Fruit fly (Drosophila melanogaster) whole organism: ENCODE measurements around the gene CG32270.

Experiments used
- CG8478 ChIP-seq: fragments of >200 bp; optimal IDR thresholded peaks from 2 replicates; lab custom pipeline; 2018; ENCODE audit warnings: inconsistent platforms
- Dll ChIP-seq: fragments of >200 bp; optimal IDR thresholded peaks from 2 replicates; lab custom pipeline; 2017
- EcR ChIP-seq, 2 experiments: fragments of >200 bp; optimal IDR thresholded peaks; 2 replicates each; lab custom pipeline; 2017; ENCODE audit warnings: missing biosample characterization in 2 of 2, missing genetic modification characterization in 2 of 2, missing genetic modification reagents in 2 of 2
- pan ChIP-seq: fragments of >200 bp; optimal IDR thresholded peaks from 2 replicates; lab custom pipeline; 2017
- psq ChIP-seq: fragments of >200 bp; optimal IDR thresholded peaks from 2 replicates; lab custom pipeline; 2017
- usp ChIP-seq: fragments of >200 bp; optimal IDR thresholded peaks from 2 replicates; lab custom pipeline; 2017; ENCODE audit warnings: missing biosample characterization, missing genetic modification characterization, mixed read lengths

The CG32270 gene

DNA sequence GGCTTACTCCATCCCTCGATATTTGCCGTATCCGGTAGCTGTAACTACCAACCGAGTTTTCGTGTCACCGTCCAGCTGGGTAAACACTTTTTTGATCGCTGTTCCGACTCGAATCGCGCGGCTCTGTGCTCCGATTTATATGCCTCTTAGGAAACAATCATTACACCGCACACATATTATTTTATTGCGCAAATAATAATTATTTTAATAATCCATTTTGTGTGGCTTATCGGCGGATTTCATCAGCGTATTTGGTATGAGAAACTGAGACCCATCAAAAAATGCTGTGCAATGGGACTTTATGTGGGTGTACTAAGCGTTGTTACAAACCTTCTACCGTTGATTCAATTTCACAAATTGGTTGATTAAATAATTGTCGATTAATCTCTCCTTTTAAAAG lies 5.7 kb downstream of the CG32270 start, which contains the start of gene CG32271:
Gene CG32271, minus strand, starts transcription at position 101 of the 400 bp plus-strand sequence.
- TF ChIP-seq Dll (lab: Kevin White, UChicago) (no peak), EcR (GFP tag; optimal IDR thresholded peaks at IDR 0.05; lab: Kevin White, UChicago) (no peak), usp (GFP tag; lab: Kevin White, UChicago) (no peak), pan (lab: Kevin White, UChicago) (no peak), psq (lab: Kevin White, UChicago) (no peak), CG8478 (lab: Kevin White, UChicago) (no peak)

dm6 chr3L:3198447-3199402 lies 10.1 kb downstream of the CG32270 start, which contains the start of the genes CG32276 and gry:
CG32276 (minus strand) TSS chr3L:3199047.
gry (plus strand) TSS chr3L:3199090.
- no peak for TF ChIP-seq EcR (GFP tag; optimal IDR thresholded peaks at IDR 0.05; lab: Kevin White, UChicago)
- TF ChIP-seq Dll (lab: Kevin White, UChicago): no peak
- TF ChIP-seq pan (lab: Kevin White, UChicago): no peak
- TF ChIP-seq usp (GFP tag; lab: Kevin White, UChicago): no peak
- TF ChIP-seq CG8478 (lab: Kevin White, UChicago): no peak
- no peak for TF ChIP-seq psq (lab: Kevin White, UChicago)

- TF ChIP-seq CG8478 (lab: Kevin White, UChicago) (no peak), pan (lab: Kevin White, UChicago) (no peak), Dll (lab: Kevin White, UChicago) (no peak), EcR (GFP tag; optimal IDR thresholded peaks at IDR 0.05; lab: Kevin White, UChicago) (no peak), usp (GFP tag; lab: Kevin White, UChicago) (no peak), psq (lab: Kevin White, UChicago) (no peak)
These were observed 11.3 kb downstream of the CG32270 start, which contains the start of gene CG14966 for dm6 chr3L:3197464-3197863. CG14966 (minus strand) TSS chr3L:3197631.

DNA sequence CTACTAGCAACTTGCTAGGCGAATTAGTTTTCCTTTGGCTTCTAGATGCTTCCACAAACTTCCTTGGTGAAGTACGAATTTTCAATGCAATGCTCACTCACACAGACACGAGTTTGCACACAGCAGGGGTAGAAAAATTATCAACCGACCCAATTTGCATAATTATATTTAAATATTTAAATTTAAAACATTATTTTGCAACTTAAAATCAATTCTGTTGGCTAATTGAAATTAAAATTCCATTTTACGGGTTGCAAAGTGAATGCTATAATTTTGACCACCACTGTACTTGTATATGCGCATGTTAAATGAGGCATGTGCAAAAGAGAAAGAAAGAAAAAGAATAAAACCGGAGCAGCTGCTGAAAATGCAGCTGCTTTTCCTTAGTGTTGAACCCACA lies 14.7 kb downstream of the CG32270 start:
- TF ChIP-seq usp (GFP tag; lab: Kevin White, UChicago) (no peak), Dll (lab: Kevin White, UChicago) (no peak), CG8478 (lab: Kevin White, UChicago) (no peak), EcR (GFP tag; optimal IDR thresholded peaks at IDR 0.05; lab: Kevin White, UChicago) (no peak), psq (lab: Kevin White, UChicago) (no peak), pan (lab: Kevin White, UChicago) (no peak)

DNA sequence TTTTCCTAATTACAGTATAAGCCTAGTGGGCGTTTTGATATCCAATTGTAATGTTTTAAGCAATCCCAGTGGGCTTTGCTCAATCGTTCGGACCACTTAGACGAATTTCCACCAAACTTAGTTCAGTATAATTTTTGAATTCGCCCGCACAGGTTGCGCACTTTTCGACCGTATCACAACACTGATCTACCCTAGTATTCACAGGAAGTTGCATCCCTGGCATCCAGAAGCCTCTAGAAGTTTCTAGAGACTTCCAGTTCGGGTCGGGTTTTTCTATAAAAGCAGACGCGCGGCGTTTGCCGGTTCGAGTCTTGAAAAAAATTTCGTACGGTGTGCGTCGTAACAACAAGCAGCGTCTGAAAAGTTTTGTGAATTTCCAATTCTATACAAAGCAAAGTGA lies 15.9 kb downstream of the CG32270 start, which contains the start of gene Hsp83:
Gene Hsp83, plus strand, starts transcription at position 58 of the 400 bp plus-strand sequence.
- TF ChIP-seq EcR (GFP tag; optimal IDR thresholded peaks at IDR 0.05; lab: Kevin White, UChicago): no peak
- no peak for TF ChIP-seq pan (lab: Kevin White, UChicago)
- no peak for TF ChIP-seq CG8478 (lab: Kevin White, UChicago)

- no peak for TF ChIP-seq Dll (lab: Kevin White, UChicago)
- TF ChIP-seq EcR (GFP tag; optimal IDR thresholded peaks at IDR 0.05; lab: Kevin White, UChicago): no peak
- TF ChIP-seq pan (lab: Kevin White, UChicago): no peak
- no peak for TF ChIP-seq CG8478 (lab: Kevin White, UChicago)
- TF ChIP-seq usp (GFP tag; lab: Kevin White, UChicago): no peak
- no peak for TF ChIP-seq psq (lab: Kevin White, UChicago)
These were observed 16.4 kb downstream of the CG32270 start, which contains the start of gene CG14965 for dm6 chr3L:3192333-3192894. CG14965 (minus strand) TSS chr3L:3192491.

DNA sequence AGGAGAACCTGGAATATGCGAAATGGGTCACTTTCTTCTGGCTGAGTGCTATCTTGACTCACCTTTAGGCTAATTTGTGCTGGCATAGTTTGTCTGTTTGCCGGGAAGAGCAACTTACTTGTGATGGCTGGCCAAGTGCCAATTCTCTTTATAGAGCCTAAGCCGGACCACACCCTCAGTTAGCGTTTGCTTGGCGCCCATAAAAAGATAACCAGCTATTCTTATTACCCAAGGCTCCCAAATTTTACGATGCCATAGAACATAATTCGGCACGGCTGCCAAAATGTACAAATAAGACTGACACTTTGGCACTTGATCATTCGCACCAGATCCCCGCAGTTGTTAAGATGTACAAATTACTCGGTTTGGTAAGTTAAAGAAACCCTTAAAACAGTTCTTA lies 19.1 kb downstream of the CG32270 start, which contains the start of the genes CG42525 and CG14958:
Gene CG42525, minus strand, starts transcription at position 101 of the 400 bp plus-strand sequence.
Gene CG14958, plus strand, starts transcription at position 332 of the 400 bp plus-strand sequence.
- TF ChIP-seq pan (lab: Kevin White, UChicago) (no peak), EcR (GFP tag; optimal IDR thresholded peaks at IDR 0.05; lab: Kevin White, UChicago) (no peak), Dll (lab: Kevin White, UChicago) (no peak), CG8478 (lab: Kevin White, UChicago) (no peak), usp (GFP tag; lab: Kevin White, UChicago) (no peak), psq (lab: Kevin White, UChicago) (no peak)

dm6 chr3L:3187263-3187662 lies 21.5 kb downstream of the CG32270 start, which contains the start of gene CG14957:
CG14957 (plus strand) TSS chr3L:3187563.
- TF ChIP-seq psq (lab: Kevin White, UChicago) (no peak), Dll (lab: Kevin White, UChicago) (no peak), usp (GFP tag; lab: Kevin White, UChicago) (no peak), CG8478 (lab: Kevin White, UChicago) (no peak), EcR (GFP tag; optimal IDR thresholded peaks at IDR 0.05; lab: Kevin White, UChicago) (no peak)

- TF ChIP-seq EcR (GFP tag; optimal IDR thresholded peaks at IDR 0.05; lab: Kevin White, UChicago) (no peak), Dll (lab: Kevin White, UChicago) (no peak)
These were observed 22.4 kb downstream of the CG32270 start, which contains the start of gene CG32284 for dm6 chr3L:3186364-3186763. CG32284 (plus strand) TSS chr3L:3186664.

DNA sequence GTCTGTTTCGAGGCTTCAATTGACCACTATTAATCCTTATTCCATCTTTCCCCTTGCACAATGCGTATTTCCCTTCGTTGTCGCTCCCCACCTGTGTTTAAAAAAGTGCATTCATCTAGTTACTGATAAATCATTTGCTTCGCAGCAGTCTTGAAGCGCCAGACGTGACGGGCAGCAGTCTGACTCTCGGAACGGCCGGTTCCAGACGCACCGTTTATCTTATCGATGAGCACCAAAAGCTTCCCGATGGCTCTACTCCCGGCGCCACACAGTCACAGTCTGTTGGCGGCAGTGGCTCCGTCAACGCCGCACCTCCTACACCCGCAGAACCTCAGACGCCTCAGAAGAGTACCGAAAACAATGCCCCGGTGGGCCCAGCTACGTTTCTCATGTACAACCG lies 24.7 kb downstream of the CG32270 start, which contains the start of gene CG42494:
Gene CG42494, plus strand, starts transcription at position 301 of the 400 bp plus-strand sequence.
- TF ChIP-seq usp (GFP tag; lab: Kevin White, UChicago) (no peak), psq (lab: Kevin White, UChicago) (no peak), Dll (lab: Kevin White, UChicago) (no peak)

DNA sequence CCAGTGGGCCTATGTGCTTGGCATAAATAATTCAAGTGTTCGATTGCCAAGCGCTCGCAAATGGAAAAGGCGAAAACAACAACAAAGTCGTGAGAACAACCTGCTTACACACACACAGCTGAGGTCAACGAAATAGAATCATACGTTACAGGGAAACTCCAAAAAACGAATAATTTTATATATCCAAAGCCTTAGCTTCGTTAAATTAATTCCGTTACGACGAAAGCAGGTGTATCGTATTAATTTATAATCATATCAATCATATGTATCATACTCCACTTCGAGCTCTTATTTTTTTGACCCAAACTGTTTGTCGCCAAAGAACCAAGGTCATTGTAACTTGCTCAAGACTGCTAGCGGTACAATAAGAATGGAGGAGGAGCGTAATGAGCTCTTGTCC lies 29.3 kb downstream of the CG32270 start:
- no peak for TF ChIP-seq CG8478 (lab: Kevin White, UChicago)
- TF ChIP-seq EcR (GFP tag; optimal IDR thresholded peaks at IDR 0.05; lab: Kevin White, UChicago): peak in 1 of 2 experiments; percentile 79
